Worm (Caenorhabditis elegans) whole organism, young adult: Measurements from ENCODE around the gene C02E7.7.

ENCODE experiments used
- B0261.1 ChIP-seq: sonication (generic microtip); optimal IDR thresholded peaks from 2 replicates; lab custom pipeline; 2016; ENCODE audit warnings: mild to moderate bottlenecking, missing genetic modification characterization, moderate library complexity, missing compliant biosample characterization
- F22D6.2 ChIP-seq: sonication (generic microtip); optimal IDR thresholded peaks from 2 replicates; lab custom pipeline; 2016; ENCODE audit warnings: mild to moderate bottlenecking, missing genetic modification characterization, missing compliant biosample characterization
- F23B12.7 ChIP-seq: sonication (generic microtip); optimal IDR thresholded peaks from 2 replicates; lab custom pipeline; 2017; ENCODE audit warnings: missing genetic modification characterization, mild to moderate bottlenecking, missing compliant biosample characterization, antibody characterized with exemption, moderate library complexity; ENCODE audit not compliant: insufficient read depth
- Y67H2A.10 ChIP-seq: fragments of 200-800 bp; sonication (Bioruptor generic); conservative IDR thresholded peaks from 2 replicates; pipeline ENCODE4 v1.3.6; 2022; ENCODE audit warnings: missing genetic modification reagents, missing genetic modification characterization, missing compliant biosample characterization
- ama-1 ChIP-seq, 3 experiments: fragments of 150-350 bp in 1 of 3; sonication (generic microtip) in 2 of 3; optimal IDR thresholded peaks; 2 replicates each; lab custom pipeline; 2014 to 2018; ENCODE audit warnings: missing biosample characterization in 2 of 3, missing genetic modification characterization in 2 of 3, missing genetic modification reagents in 2 of 3
- lin-26 ChIP-seq: fragments of 200-800 bp; sonication (Bioruptor generic); IDR thresholded peaks from 2 replicates; pipeline ENCODE4 v1.3.6; 2022; ENCODE audit warnings: missing genetic modification reagents, missing genetic modification characterization, missing compliant biosample characterization
- lsl-1 ChIP-seq: fragments of 200-800 bp; sonication (Bioruptor generic); optimal IDR thresholded peaks from 2 replicates; lab custom pipeline; 2018; ENCODE audit warnings: mild to moderate bottlenecking, missing genetic modification characterization, moderate library complexity, missing compliant biosample characterization
- nhr-90 ChIP-seq: sonication (generic microtip); optimal IDR thresholded peaks from 2 replicates; lab custom pipeline; 2016; ENCODE audit warnings: missing genotype, mild to moderate bottlenecking, missing genetic modification characterization, missing compliant biosample characterization
- pha-4 ChIP-seq: fragments of 150-350 bp; sonication (generic microtip); optimal IDR thresholded peaks from 2 replicates; lab custom pipeline; 2014; ENCODE audit warnings: missing biosample characterization, missing genetic modification reagents, missing genetic modification characterization
- sea-2 ChIP-seq: fragments of 200-800 bp; sonication (Bioruptor generic); IDR thresholded peaks from 2 replicates; pipeline ENCODE4 v1.3.6; 2022; ENCODE audit warnings: missing genetic modification characterization, missing compliant biosample characterization
- snpc-4 ChIP-seq, 5 experiments: fragments of 150-350 bp in 1 of 5; sonication (generic microtip) in 4 of 5; optimal IDR thresholded peaks; 2 replicates each; lab custom pipeline; 2014 to 2018; ENCODE audit warnings: missing genetic modification characterization in 5 of 5, missing biosample characterization in 3 of 5, antibody characterized with exemption in 2 of 5, mild to moderate bottlenecking in 2 of 5, missing compliant biosample characterization in 2 of 5, missing genotype in 2 of 5, moderate library complexity in 2 of 5, missing genetic modification reagents in 1 of 5
- somi-1 ChIP-seq: fragments of 200-800 bp; sonication (Bioruptor generic); optimal IDR thresholded peaks from 2 replicates; lab custom pipeline; 2018; ENCODE audit warnings: mild to moderate bottlenecking, missing genetic modification characterization, missing compliant biosample characterization
- unc-62 ChIP-seq: fragments of 150-350 bp; optimal IDR thresholded peaks from 2 replicates; lab custom pipeline; 2014; ENCODE audit warnings: missing biosample characterization, missing genetic modification reagents, missing genetic modification characterization
- ztf-28 ChIP-seq: fragments of 200-800 bp; sonication (Bioruptor generic); IDR thresholded peaks from 2 replicates; pipeline ENCODE4 v1.3.6; 2022; ENCODE audit warnings: missing genetic modification reagents, missing genetic modification characterization, missing compliant biosample characterization

DNA sequence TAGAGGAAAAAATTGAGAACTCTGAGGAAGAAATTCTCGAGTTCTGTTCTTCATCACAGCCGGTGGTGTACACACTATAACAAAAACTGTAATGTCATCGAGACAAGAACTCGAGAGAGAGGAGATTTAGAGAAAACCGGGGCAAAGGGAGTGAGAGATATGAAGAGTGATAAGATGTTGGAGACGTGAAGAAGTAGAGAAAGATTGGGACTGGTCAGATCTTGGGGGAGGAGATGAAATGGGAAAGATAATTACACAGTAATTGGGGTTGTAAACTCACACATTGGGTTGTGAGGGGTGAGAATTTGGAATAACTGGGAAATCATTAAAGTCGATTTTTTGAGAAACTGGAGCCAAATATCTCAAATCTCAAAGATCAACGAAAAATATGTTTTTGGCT, 47.4 kb upstream of the C02E7.7 start:
- TF ChIP-seq snpc-4 (GFP tag; optimal IDR thresholded peaks at IDR 0.05; lab: Kevin White, UChicago) (no peak), snpc-4 (tag; optimal IDR thresholded peaks at IDR 0.05; lab: Kevin White, UChicago) (no peak), F23B12.7 (tag; lab: Kevin White, UChicago) (no peak), pha-4 (tag; lab: Kevin White, UChicago) (no peak), B0261.1 (tag; lab: Kevin White, UChicago) (no peak), sea-2 (GFP tag; lab: Robert Waterston, UW) (no peak), nhr-90 (tag; lab: Kevin White, UChicago) (no peak), unc-62 (no peak), ztf-28 (GFP tag; lab: Robert Waterston, UW) (no peak), ama-1 (optimal IDR thresholded peaks at IDR 0.05; lab: Kevin White, UChicago) (no peak), ama-1 (GFP tag; optimal IDR thresholded peaks at IDR 0.05; lab: Kevin White, UChicago) (no peak), somi-1 (GFP tag; lab: Kevin White, UChicago) (no peak), lsl-1 (GFP tag; lab: Kevin White, UChicago) (no peak), Y67H2A.10 (GFP tag; lab: Robert Waterston, UW) (no peak), lin-26 (no peak), F22D6.2 (tag; lab: Kevin White, UChicago) (no peak)
